Fruit fly (Drosophila melanogaster): ENCODE measurements around the gene Ten-a.

Ten-a gene

DNA sequence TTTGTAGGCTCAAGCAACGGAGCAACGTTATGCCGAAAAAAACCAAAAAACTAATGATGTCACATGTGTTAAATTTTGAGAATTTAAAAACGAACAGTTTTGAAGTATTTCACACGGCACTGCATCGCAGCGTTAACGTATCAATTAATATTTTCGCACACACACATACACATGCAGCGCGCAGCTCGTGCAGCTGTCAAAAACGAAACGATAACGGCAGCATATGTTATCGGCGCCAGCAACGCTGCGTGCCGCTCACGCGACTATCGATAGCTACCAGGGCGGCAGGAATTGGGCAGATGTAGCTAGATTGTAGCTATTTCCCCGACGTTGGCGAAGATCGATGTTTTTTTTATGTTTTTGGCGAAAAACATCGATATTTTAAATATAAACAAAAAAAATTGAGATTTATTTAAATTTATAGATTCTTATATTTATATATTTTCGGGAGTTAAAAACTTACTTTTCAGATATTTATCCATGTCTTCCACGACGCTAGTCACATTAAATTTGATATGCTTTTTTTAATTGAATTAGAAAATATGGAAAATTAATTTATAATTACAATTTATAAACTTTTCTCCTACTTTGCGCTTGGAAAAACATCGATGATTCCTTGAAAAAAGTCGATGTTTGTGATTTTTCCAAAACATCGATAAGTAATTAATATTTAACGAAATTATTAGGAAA lies 14.5 kb upstream of the Ten-a start, which contains the start of gene Usp7 (continued):
- peak; percentile 55 for TF ChIP-seq Dp (GFP tag; optimal IDR thresholded peaks at IDR 0.05)
- TF ChIP-seq CG7928 (GFP tag; optimal IDR thresholded peaks at IDR 0.05), result peak; percentile 86
- peak; percentile 61 for TF ChIP-seq MBD-R2 (GFP tag; IDR thresholded peaks at IDR 0.05)
- TF ChIP-seq HHEX (GFP tag; optimal IDR thresholded peaks at IDR 0.05), result no peak
- peak; percentile 50 for TF ChIP-seq zen (tag; optimal IDR thresholded peaks at IDR 0.05)
- TF ChIP-seq eyg (GFP tag; optimal IDR thresholded peaks at IDR 0.05), result no peak
- TF ChIP-seq Ada2b (GFP tag; IDR thresholded peaks at IDR 0.05), result no peak
- TF ChIP-seq CG1602 (GFP tag; optimal IDR thresholded peaks at IDR 0.05), result no peak
- no peak for TF ChIP-seq CG16863 (GFP tag; optimal IDR thresholded peaks at IDR 0.05)
- TF ChIP-seq mld (GFP tag; IDR thresholded peaks at IDR 0.05; ENCODE audit: partially characterized antibody), result peak; percentile 92
- TF ChIP-seq E2f1 (GFP tag; IDR thresholded peaks at IDR 0.05), result no peak
- peak; percentile 26 for TF ChIP-seq Myb (GFP tag; optimal IDR thresholded peaks at IDR 0.05)
- no peak for TF ChIP-seq CG6683 (GFP tag; optimal IDR thresholded peaks at IDR 0.05)
- TF ChIP-seq CG1603 (tag; optimal IDR thresholded peaks at IDR 0.05), result no peak
- TF ChIP-seq Doc3 (GFP tag; IDR thresholded peaks at IDR 0.05; ENCODE audit: partially characterized antibody), result peak; percentile 92
- TF ChIP-seq CG3995 (GFP tag; optimal IDR thresholded peaks at IDR 0.05), result no peak
- no peak for TF ChIP-seq CG14667 (GFP tag; IDR thresholded peaks at IDR 0.05)
- peak; percentile 86 for TF ChIP-seq CG17802 (tag; optimal IDR thresholded peaks at IDR 0.05)
- TF ChIP-seq CG9727 (GFP tag; optimal IDR thresholded peaks at IDR 0.05), result peak; percentile 9
- TF ChIP-seq CG8478 (optimal IDR thresholded peaks at IDR 0.05), result no peak
- TF ChIP-seq CG13287 (GFP tag; IDR thresholded peaks at IDR 0.05; ENCODE audit: partially characterized antibody), result peak; percentile 95
- no peak for TF ChIP-seq Sox100B (GFP tag; optimal IDR thresholded peaks at IDR 0.05)
- TF ChIP-seq CG32532 (GFP tag; IDR thresholded peaks at IDR 0.05), result peak; percentile 55; the same call in 1 of the 2 replicates
- peak; percentile 19 for TF ChIP-seq grau (tag; optimal IDR thresholded peaks at IDR 0.05)
- no peak for TF ChIP-seq CG10654 (GFP tag; optimal IDR thresholded peaks at IDR 0.05)
- no peak for TF ChIP-seq CG6175 (GFP tag; IDR thresholded peaks at IDR 0.05)
- no peak for TF ChIP-seq schlank (tag; optimal IDR thresholded peaks at IDR 0.05)
- no peak for TF ChIP-seq da (GFP tag; optimal IDR thresholded peaks at IDR 0.05)
- peak; percentile 84 for TF ChIP-seq nerfin-2 (GFP tag; IDR thresholded peaks at IDR 0.05; ENCODE audit: partially characterized antibody)
- no peak for TF ChIP-seq Optix (GFP tag; IDR thresholded peaks at IDR 0.05)
- TF ChIP-seq hkb (optimal IDR thresholded peaks at IDR 0.05), result no peak
- 0 out of 2 replicates have a peak, but pooled peaks have one; percentile 13 for TF ChIP-seq hkb (GFP tag; IDR thresholded peaks at IDR 0.05)
- peak; percentile 17 for TF ChIP-seq Max (GFP tag; optimal IDR thresholded peaks at IDR 0.05)
- no peak for TF ChIP-seq Usf (GFP tag; optimal IDR thresholded peaks at IDR 0.05)
- no peak for TF ChIP-seq Bteb2 (GFP tag; optimal IDR thresholded peaks at IDR 0.05)
- TF ChIP-seq CG6791 (GFP tag; IDR thresholded peaks at IDR 0.05; ENCODE audit: partially characterized antibody), result peak; percentile 98
- TF ChIP-seq CG30020 (tag; optimal IDR thresholded peaks at IDR 0.05), result peak; percentile 91
- peak; percentile 49 for TF ChIP-seq MTF-1 (GFP tag; optimal IDR thresholded peaks at IDR 0.05; ENCODE audit: borderline replicate concordance)
- peak; percentile 48 for TF ChIP-seq CG2712 (tag; optimal IDR thresholded peaks at IDR 0.05)
- TF ChIP-seq CG3847 (GFP tag; IDR thresholded peaks at IDR 0.05), result peak; percentile 47; the same call in 1 of the 2 replicates
- peak; percentile 71 for TF ChIP-seq pfk (GFP tag; optimal IDR thresholded peaks at IDR 0.05)
- TF ChIP-seq slbo (GFP tag; IDR thresholded peaks at IDR 0.05), result peak; percentile 54
- TF ChIP-seq CG32767 (GFP tag; IDR thresholded peaks at IDR 0.05), result no peak
- no peak for TF ChIP-seq CG15073 (GFP tag; optimal IDR thresholded peaks at IDR 0.05)
- peak; percentile 92 for TF ChIP-seq tna (GFP tag; IDR thresholded peaks at IDR 0.05; ENCODE audit: partially characterized antibody)
- TF ChIP-seq nerfin-1 (tag; optimal IDR thresholded peaks at IDR 0.05), result peak; percentile 42
- TF ChIP-seq az2 (GFP tag; optimal IDR thresholded peaks at IDR 0.05), result no peak
- TF ChIP-seq tap (tag; optimal IDR thresholded peaks at IDR 0.05), result no peak
- TF ChIP-seq Dll (GFP tag; IDR thresholded peaks at IDR 0.05; ENCODE audit: partially characterized antibody), result peak; percentile 92
- no peak for TF ChIP-seq CG15479 (GFP tag; optimal IDR thresholded peaks at IDR 0.05)
